Fruit fly (Drosophila melanogaster): ENCODE results near the gene Mhc.

- TF ChIP-seq CTCF (optimal IDR thresholded peaks at IDR 0.05) (no peak), CG8478 (optimal IDR thresholded peaks at IDR 0.05) (no peak)
These were observed 50.4 kb downstream of the Mhc start for dm6 chr2L:16816750-16817087.

All from S2 (cell line).